Worm (Caenorhabditis elegans): ENCODE data around the gene ctsa-1.1.

DNA sequence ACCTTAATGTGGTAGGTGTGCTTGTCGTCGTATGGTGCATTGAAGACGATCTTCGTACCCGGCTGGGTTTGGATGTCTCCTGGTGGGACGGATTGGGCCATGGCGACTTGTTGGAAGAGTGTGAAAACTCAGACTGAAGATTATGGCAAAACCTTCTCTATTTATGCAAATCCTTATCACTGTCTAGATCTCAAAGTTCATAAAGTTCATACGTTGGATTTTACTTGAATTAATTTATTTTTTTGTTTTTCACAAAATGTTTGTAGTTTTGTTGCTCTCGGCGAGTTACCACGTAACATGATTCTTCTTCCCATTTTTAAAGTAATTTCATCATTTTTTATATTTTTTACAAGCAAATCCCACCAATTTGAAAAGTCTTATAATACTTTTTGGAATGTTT, 48.7 kb downstream of the ctsa-1.1 start, which contains the start of gene msp-3:
- TF ChIP-seq dao-5 (tag; optimal IDR thresholded peaks at IDR 0.05) (no peak), W03F9.2 (tag; optimal IDR thresholded peaks at IDR 0.05) (no peak)
